Fruit fly (Drosophila melanogaster) whole organism: ENCODE measurements around the gene sunn.

Source experiments
- CG8478 ChIP-seq: fragments of >200 bp; optimal IDR thresholded peaks from 2 replicates; lab custom pipeline; 2018; ENCODE audit warnings: inconsistent platforms
- Dll ChIP-seq: fragments of >200 bp; optimal IDR thresholded peaks from 2 replicates; lab custom pipeline; 2017
- EcR ChIP-seq, 2 experiments: fragments of >200 bp; optimal IDR thresholded peaks; 2 replicates each; lab custom pipeline; 2017; ENCODE audit warnings: missing biosample characterization in 2 of 2, missing genetic modification characterization in 2 of 2, missing genetic modification reagents in 2 of 2
- psq ChIP-seq: fragments of >200 bp; optimal IDR thresholded peaks from 2 replicates; lab custom pipeline; 2017
- usp ChIP-seq: fragments of >200 bp; optimal IDR thresholded peaks from 2 replicates; lab custom pipeline; 2017; ENCODE audit warnings: missing biosample characterization, missing genetic modification characterization, mixed read lengths

DNA sequence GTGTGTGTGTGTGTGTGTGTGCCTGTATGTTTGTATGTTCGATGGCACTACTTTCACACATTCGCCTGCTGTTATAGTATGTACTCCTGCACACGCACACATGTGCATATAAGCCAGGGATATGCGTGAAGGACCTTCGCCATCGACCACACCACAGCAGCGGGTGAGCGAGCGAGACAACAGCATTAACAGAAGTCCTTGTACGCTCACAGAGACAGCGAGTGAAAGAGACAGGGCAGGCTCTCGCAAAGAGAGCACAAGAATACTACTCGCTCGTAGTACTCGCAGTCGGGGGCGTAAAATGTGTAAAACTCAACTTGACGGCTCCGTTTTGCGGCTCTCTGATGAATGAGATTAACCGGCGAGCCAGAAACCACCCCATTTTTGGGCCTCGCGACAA lies 36.8 kb downstream of the sunn start:
- TF ChIP-seq usp (GFP tag; lab: Kevin White, UChicago) (no peak), psq (no peak), Dll (lab: Kevin White, UChicago) (no peak), CG8478 (no peak), EcR (GFP tag; optimal IDR thresholded peaks at IDR 0.05; lab: Kevin White, UChicago) (no peak)
